Worm (Caenorhabditis elegans): ENCODE measurements around the gene aldo-1.

ce11 chrIII:13565972-13566371 is 1.2 kb upstream of the aldo-1 start:
- no peak for TF ChIP-seq mls-2 (tag; optimal IDR thresholded peaks at IDR 0.05)
- no peak for TF ChIP-seq sptf-1 (tag; optimal IDR thresholded peaks at IDR 0.05)

All from whole organism, mixed stage, embryonic.